Worm (Caenorhabditis elegans): ENCODE data around the gene ceh-30.

Gene ceh-30

DNA sequence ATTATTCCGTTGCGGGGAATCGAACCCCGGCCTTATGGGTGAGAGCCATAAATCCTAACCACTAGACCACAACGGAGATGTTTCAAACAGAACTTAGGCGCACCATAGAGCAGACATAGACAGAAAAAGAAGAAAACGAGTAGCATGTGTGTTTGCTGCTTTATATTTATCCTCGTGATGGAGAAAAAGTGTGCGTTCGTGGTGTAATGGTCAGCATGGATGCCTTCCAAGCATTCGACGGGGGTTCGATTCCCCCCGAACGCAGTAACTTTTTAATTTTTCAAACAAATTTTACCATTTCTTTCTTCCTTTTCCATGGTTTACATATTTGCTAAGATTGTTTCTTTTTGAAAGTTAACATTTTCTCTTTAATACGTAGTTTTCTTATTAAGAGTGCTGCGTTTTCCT, 27.4 kb upstream of the ceh-30 start (continued):
- TF ChIP-seq swsn-7 (tag; optimal IDR thresholded peaks at IDR 0.05): peak; percentile 94
- TF ChIP-seq fkh-8 (tag; optimal IDR thresholded peaks at IDR 0.05): peak; percentile 91
- peak in 3 of 6 experiments; percentile 14 to 94 (median 51) for TF ChIP-seq elt-3 (tag; optimal IDR thresholded peaks at IDR 0.05)
- peak; percentile 92 for TF ChIP-seq tbx-2 (tag; optimal IDR thresholded peaks at IDR 0.05)
- peak; percentile 90 for TF ChIP-seq fkh-10 (GFP tag; optimal IDR thresholded peaks at IDR 0.05)
- peak; percentile 77 for TF ChIP-seq snpc-4 (tag; optimal IDR thresholded peaks at IDR 0.05)
- no peak for TF ChIP-seq zag-1 (tag; optimal IDR thresholded peaks at IDR 0.05)
- TF ChIP-seq hpl-2 (GFP tag; optimal IDR thresholded peaks at IDR 0.05): peak; percentile 80
- TF ChIP-seq rnt-1 (tag; optimal IDR thresholded peaks at IDR 0.05): peak; percentile 90
- TF ChIP-seq ceh-90 (tag; optimal IDR thresholded peaks at IDR 0.05): peak; percentile 28
- TF ChIP-seq pag-3 (tag; optimal IDR thresholded peaks at IDR 0.05; ENCODE audit: borderline replicate concordance, insufficient read depth): no peak
- peak; percentile 79 to 89 (median 86) for TF ChIP-seq ceh-82 (tag; optimal IDR thresholded peaks at IDR 0.05)
- peak; percentile 91 for TF ChIP-seq xbp-1 (tag; optimal IDR thresholded peaks at IDR 0.05)
- peak; percentile 84 for TF ChIP-seq elt-2 (tag; optimal IDR thresholded peaks at IDR 0.05)
- TF ChIP-seq dpl-1 (GFP tag; optimal IDR thresholded peaks at IDR 0.05): peak; percentile 10 to 49 (median 46)
- peak in 1 of 2 experiments; percentile 75 for TF ChIP-seq mdl-1 (tag; optimal IDR thresholded peaks at IDR 0.05)
- peak; percentile 52 for TF ChIP-seq efl-3 (GFP tag; optimal IDR thresholded peaks at IDR 0.05)
- peak; percentile 90 for TF ChIP-seq C16A3.4 (tag; optimal IDR thresholded peaks at IDR 0.05)
- peak; percentile 90 for TF ChIP-seq jun-1 (tag; optimal IDR thresholded peaks at IDR 0.05)
- TF ChIP-seq skn-1 (tag; optimal IDR thresholded peaks at IDR 0.05): peak; percentile 79
- TF ChIP-seq nhr-20 (tag; optimal IDR thresholded peaks at IDR 0.05): peak; percentile 94
- no peak for TF ChIP-seq sptf-1 (tag; optimal IDR thresholded peaks at IDR 0.05)
- peak; percentile 92 for TF ChIP-seq lin-14 (GFP tag; optimal IDR thresholded peaks at IDR 0.05)
- peak; percentile 83 for TF ChIP-seq ztf-4 (tag; optimal IDR thresholded peaks at IDR 0.05)
- TF ChIP-seq F16B12.6 (tag; optimal IDR thresholded peaks at IDR 0.05): no peak
- peak; percentile 81 for TF ChIP-seq zip-4 (GFP tag; optimal IDR thresholded peaks at IDR 0.05)
- TF ChIP-seq vab-15 (tag; optimal IDR thresholded peaks at IDR 0.05): no peak
- peak; percentile 81 for TF ChIP-seq pax-3 (tag; optimal IDR thresholded peaks at IDR 0.05)
- TF ChIP-seq nhr-11 (tag; optimal IDR thresholded peaks at IDR 0.05): peak; percentile 64
- peak; percentile 55 for TF ChIP-seq ama-1 (optimal IDR thresholded peaks at IDR 0.05)
- TF ChIP-seq ces-1 (GFP tag; optimal IDR thresholded peaks at IDR 0.05): no peak
- peak; percentile 88 for TF ChIP-seq lir-3 (tag; optimal IDR thresholded peaks at IDR 0.05; ENCODE audit: poor library complexity)
- TF ChIP-seq nhr-28 (tag; optimal IDR thresholded peaks at IDR 0.05): peak; percentile 55
- peak; percentile 64 to 84 for TF ChIP-seq lin-35 (GFP tag; optimal IDR thresholded peaks at IDR 0.05)
- TF ChIP-seq hlh-17 (GFP tag; optimal IDR thresholded peaks at IDR 0.05; ENCODE audit: borderline replicate concordance): no peak
- peak; percentile 74 for TF ChIP-seq isw-1 (GFP tag; IDR thresholded peaks at IDR 0.05)
- peak; percentile 93 for TF ChIP-seq nhr-77 (tag; optimal IDR thresholded peaks at IDR 0.05)
- TF ChIP-seq irx-1 (tag; optimal IDR thresholded peaks at IDR 0.05): peak; percentile 92
- TF ChIP-seq nhr-76 (tag; optimal IDR thresholded peaks at IDR 0.05): peak; percentile 72
- no peak for TF ChIP-seq aha-1 (tag; optimal IDR thresholded peaks at IDR 0.05)
- TF ChIP-seq egl-27 (tag; optimal IDR thresholded peaks at IDR 0.05): peak; percentile 27 to 72
- TF ChIP-seq ceh-88 (GFP tag; IDR thresholded peaks at IDR 0.05): peak; percentile 93
- TF ChIP-seq hlh-4 (tag; optimal IDR thresholded peaks at IDR 0.05): no peak
- TF ChIP-seq ztf-11 (tag; optimal IDR thresholded peaks at IDR 0.05): peak; percentile 64 to 76
- TF ChIP-seq alr-1 (tag; optimal IDR thresholded peaks at IDR 0.05; ENCODE audit: borderline replicate concordance): no peak
- peak; percentile 76 for TF ChIP-seq ceh-63 (GFP tag; optimal IDR thresholded peaks at IDR 0.05)
- peak; percentile 84 for TF ChIP-seq lin-13 (GFP tag; optimal IDR thresholded peaks at IDR 0.05)
- peak; percentile 72 for TF ChIP-seq unc-130 (tag; optimal IDR thresholded peaks at IDR 0.05)
- TF ChIP-seq sox-4 (tag; optimal IDR thresholded peaks at IDR 0.05): peak; percentile 87
- peak; percentile 82 to 84 for TF ChIP-seq lsy-2 (tag; optimal IDR thresholded peaks at IDR 0.05)
- no peak for TF ChIP-seq nhr-84 (tag; optimal IDR thresholded peaks at IDR 0.05)
- TF ChIP-seq ceh-8 (GFP tag; optimal IDR thresholded peaks at IDR 0.05): peak; percentile 96
